Fruit fly (Drosophila melanogaster) whole organism, embryonic: ENCODE measurements around the gene CG2854.

Experiments used
- B-H2 ChIP-seq: fragments of 200-800 bp; sonication (Bioruptor generic); optimal IDR thresholded peaks from 2 replicates; lab custom pipeline; 2018; ENCODE audit warnings: missing biosample characterization, mild to moderate bottlenecking, missing genetic modification characterization
- Bdp1 ChIP-seq: fragments of 200-800 bp; sonication (Bioruptor generic); optimal IDR thresholded peaks from 3 replicates; lab custom pipeline; 2016; ENCODE audit warnings: missing biosample characterization, missing genetic modification characterization
- CG10543 ChIP-seq: fragments of 200-800 bp; sonication (Bioruptor generic); optimal IDR thresholded peaks from 3 replicates; lab custom pipeline; 2017; ENCODE audit warnings: missing biosample characterization, mild to moderate bottlenecking, missing genetic modification characterization, moderate library complexity
- CG10979 ChIP-seq: fragments of 200-800 bp; sonication (Bioruptor generic); optimal IDR thresholded peaks from 2 replicates; lab custom pipeline; 2018; ENCODE audit warnings: missing biosample characterization, mild to moderate bottlenecking, missing genetic modification characterization, moderate library complexity
- CG12769 ChIP-seq: fragments of 200-800 bp; sonication (Bioruptor generic); optimal IDR thresholded peaks from 2 replicates; lab custom pipeline; 2019; ENCODE audit warnings: missing biosample characterization, mild to moderate bottlenecking, missing genetic modification characterization, moderate library complexity
- CG13287 ChIP-seq: fragments of 200-800 bp; sonication (Bioruptor generic); IDR thresholded peaks from 2 replicates; pipeline ENCODE4 v1.3.6; 2022; ENCODE audit warnings: missing biosample characterization, missing genetic modification characterization; ENCODE audit not compliant: partially characterized antibody
- CG15601 ChIP-seq: fragments of 200-800 bp; sonication (Bioruptor generic); optimal IDR thresholded peaks from 3 replicates; lab custom pipeline; 2019; ENCODE audit warnings: missing biosample characterization, mild to moderate bottlenecking, missing genetic modification characterization, moderate library complexity
- CG15696 ChIP-seq: fragments of 200-800 bp; sonication (Bioruptor generic); optimal IDR thresholded peaks from 2 replicates; lab custom pipeline; 2019; ENCODE audit warnings: missing biosample characterization, mild to moderate bottlenecking, missing genetic modification characterization, moderate library complexity
- CG17568 ChIP-seq: fragments of 200-800 bp; sonication (Bioruptor generic); optimal IDR thresholded peaks from 2 replicates; lab custom pipeline; 2018; ENCODE audit warnings: missing biosample characterization, mild to moderate bottlenecking, missing genetic modification characterization, moderate library complexity
- CG17612 ChIP-seq: fragments of 200-800 bp; sonication (Bioruptor generic); IDR thresholded peaks from 2 replicates; pipeline ENCODE4 v1.3.6; 2022; ENCODE audit warnings: missing biosample characterization, missing genetic modification characterization
- CG2202 ChIP-seq: fragments of 200-800 bp; sonication (Bioruptor generic); optimal IDR thresholded peaks from 2 replicates; lab custom pipeline; 2018; ENCODE audit warnings: missing biosample characterization, mild to moderate bottlenecking, missing genetic modification characterization
- CG3065 ChIP-seq: fragments of 200-800 bp; sonication (Bioruptor generic); optimal IDR thresholded peaks from 2 replicates; lab custom pipeline; 2016; ENCODE audit warnings: missing biosample characterization, missing genetic modification characterization
- CG3163 ChIP-seq: fragments of 200-800 bp; sonication (Bioruptor generic); optimal IDR thresholded peaks from 3 replicates; lab custom pipeline; 2016; ENCODE audit warnings: missing biosample characterization, missing genetic modification characterization
- CG3995 ChIP-seq: fragments of 200-800 bp; sonication (Bioruptor generic); optimal IDR thresholded peaks from 3 replicates; lab custom pipeline; 2016; ENCODE audit warnings: missing biosample characterization, missing genetic modification characterization
- CG4360 ChIP-seq: fragments of 200-800 bp; sonication (Bioruptor generic); IDR thresholded peaks from 2 replicates; pipeline ENCODE4 v1.3.6; 2022; ENCODE audit warnings: missing biosample characterization, missing genetic modification characterization
- CG4404 ChIP-seq: fragments of 200-800 bp; sonication (Bioruptor generic); IDR thresholded peaks from 2 replicates; pipeline ENCODE4 v1.3.6; 2022; ENCODE audit warnings: missing biosample characterization, missing genetic modification characterization
- CG4707 ChIP-seq: fragments of 200-800 bp; sonication (Bioruptor generic); optimal IDR thresholded peaks from 2 replicates; lab custom pipeline; 2018; ENCODE audit warnings: missing biosample characterization, mild to moderate bottlenecking, missing genetic modification characterization, moderate library complexity
- CG6791 ChIP-seq: fragments of 200-800 bp; sonication (Bioruptor generic); IDR thresholded peaks from 3 replicates; pipeline ENCODE4 v1.3.6; 2022; ENCODE audit warnings: missing biosample characterization, missing genetic modification characterization; ENCODE audit not compliant: partially characterized antibody
- CG7987 ChIP-seq: fragments of 200-800 bp; sonication (Bioruptor generic); optimal IDR thresholded peaks from 2 replicates; lab custom pipeline; 2018; ENCODE audit warnings: missing biosample characterization, mild to moderate bottlenecking, missing genetic modification characterization, moderate library complexity
- CG9609 ChIP-seq: fragments of 200-800 bp; sonication (Bioruptor generic); optimal IDR thresholded peaks from 3 replicates; lab custom pipeline; 2016; ENCODE audit warnings: missing biosample characterization, missing genetic modification characterization
- D19A ChIP-seq: fragments of 200-800 bp; optimal IDR thresholded peaks from 3 replicates; lab custom pipeline; 2019; ENCODE audit warnings: missing biosample characterization, mild to moderate bottlenecking, missing genetic modification characterization, moderate library complexity
- Dad ChIP-seq: fragments of 200-800 bp; sonication (Bioruptor generic); optimal IDR thresholded peaks from 3 replicates; lab custom pipeline; 2016; ENCODE audit warnings: missing biosample characterization, missing genetic modification characterization
- Ets65A ChIP-seq: fragments of 200-800 bp; sonication (Bioruptor generic); peaks from one replicate; lab custom pipeline; 2016; ENCODE audit warnings: missing biosample characterization, missing genetic modification characterization
- Hey ChIP-seq: fragments of 200-800 bp; sonication (Bioruptor generic); optimal IDR thresholded peaks from 3 replicates; lab custom pipeline; 2018; ENCODE audit warnings: missing biosample characterization, mild to moderate bottlenecking, missing genetic modification characterization
- Hr78 ChIP-seq, 2 experiments: fragments of 200-800 bp in 1 of 2; fragments of >200 bp in 1 of 2; sonication (Bioruptor generic) in 1 of 2; optimal IDR thresholded peaks; 2 replicates each; lab custom pipeline; 2017 to 2019; ENCODE audit warnings: missing biosample characterization in 2 of 2, missing genetic modification characterization in 2 of 2, mild to moderate bottlenecking in 1 of 2, moderate library complexity in 1 of 2
- Mad ChIP-seq: fragments of 200-800 bp; sonication (Bioruptor generic); optimal IDR thresholded peaks from 2 replicates; lab custom pipeline; 2016; ENCODE audit warnings: missing biosample characterization, missing genetic modification characterization
- Max ChIP-seq: fragments of 200-800 bp; sonication (Bioruptor generic); optimal IDR thresholded peaks from 2 replicates; lab custom pipeline; 2016; ENCODE audit warnings: missing biosample characterization, mild to moderate bottlenecking, missing genetic modification characterization
- Med ChIP-seq: fragments of 200-800 bp; sonication (Bioruptor generic); peaks from one replicate; lab custom pipeline; 2016; ENCODE audit warnings: missing biosample characterization, missing genetic modification characterization, mild to moderate bottlenecking, inconsistent platforms, moderate library complexity
- NC2β ChIP-seq: fragments of 200-800 bp; sonication (Bioruptor generic); optimal IDR thresholded peaks from 2 replicates; lab custom pipeline; 2016; ENCODE audit warnings: missing biosample characterization, missing genetic modification characterization
- Trl ChIP-seq, 3 experiments: fragments of >200 bp in 2 of 3; fragments of 200-800 bp in 1 of 3; sonication (Bioruptor generic) in 1 of 3; optimal IDR thresholded peaks; 2 replicates in 1 of 3; 3 replicates in 2 of 3; lab custom pipeline; 2016 to 2017; ENCODE audit warnings: missing biosample characterization in 1 of 3, missing genetic modification characterization in 1 of 3
- abd-A ChIP-seq: fragments of 200-800 bp; sonication (Bioruptor generic); optimal IDR thresholded peaks from 3 replicates; lab custom pipeline; 2019; ENCODE audit warnings: missing biosample characterization, mild to moderate bottlenecking, missing genetic modification characterization, moderate library complexity
- ara ChIP-seq: fragments of 200-800 bp; sonication (Bioruptor generic); IDR thresholded peaks from 2 replicates; pipeline ENCODE4 v1.3.6; 2022; ENCODE audit warnings: missing biosample characterization, missing genetic modification characterization
- bbx ChIP-seq: fragments of 200-800 bp; sonication (Bioruptor generic); IDR thresholded peaks from 2 replicates; pipeline ENCODE4 v1.3.6; 2022; ENCODE audit warnings: missing biosample characterization, missing genetic modification characterization; ENCODE audit not compliant: partially characterized antibody
- cg ChIP-seq: fragments of 200-800 bp; sonication (Bioruptor generic); optimal IDR thresholded peaks from 3 replicates; lab custom pipeline; 2019; ENCODE audit warnings: missing biosample characterization, mild to moderate bottlenecking, missing genetic modification characterization, moderate library complexity
- chm ChIP-seq: fragments of 200-800 bp; sonication (Bioruptor generic); IDR thresholded peaks from 2 replicates; pipeline ENCODE4 v1.3.6; 2022; ENCODE audit warnings: missing biosample characterization, missing genetic modification characterization
- ci ChIP-seq: fragments of 200-800 bp; sonication (Bioruptor generic); IDR thresholded peaks from 3 replicates; pipeline ENCODE4 v1.3.6; 2022; ENCODE audit warnings: missing biosample characterization, missing genetic modification characterization
- corto ChIP-seq: fragments of 200-800 bp; sonication (Bioruptor generic); optimal IDR thresholded peaks from 2 replicates; lab custom pipeline; 2016; ENCODE audit warnings: missing biosample characterization, mild to moderate bottlenecking, missing genetic modification characterization, moderate library complexity
- cwo ChIP-seq: fragments of 200-800 bp; sonication (Bioruptor generic); optimal IDR thresholded peaks from 3 replicates; lab custom pipeline; 2017; ENCODE audit warnings: missing biosample characterization, missing genetic modification characterization, mild to moderate bottlenecking, moderate library complexity, missing genetic modification reagents
- emc ChIP-seq: fragments of 200-800 bp; sonication (Bioruptor generic); optimal IDR thresholded peaks from 2 replicates; lab custom pipeline; 2016; ENCODE audit warnings: missing biosample characterization, missing genetic modification characterization
- nom ChIP-seq: fragments of 200-800 bp; sonication (Bioruptor generic); optimal IDR thresholded peaks from 2 replicates; lab custom pipeline; 2017; ENCODE audit warnings: missing biosample characterization, missing genetic modification characterization, mild to moderate bottlenecking, moderate library complexity, missing genetic modification reagents
- oc ChIP-seq: fragments of 200-800 bp; sonication (Bioruptor generic); optimal IDR thresholded peaks from 2 replicates; lab custom pipeline; 2018; ENCODE audit warnings: missing biosample characterization, mild to moderate bottlenecking, missing genetic modification characterization, moderate library complexity
- pan ChIP-seq, 4 experiments: fragments of >200 bp in 3 of 4; fragments of 200-800 bp in 1 of 4; sonication (Bioruptor generic) in 1 of 4; optimal IDR thresholded peaks in 3 of 4; IDR thresholded peaks in 1 of 4; 2 replicates each; pipeline versions ENCODE4 v1.3.6 to Lab custom; 2017 to 2022; ENCODE audit warnings: missing biosample characterization in 2 of 4, missing genetic modification characterization in 2 of 4, mixed read lengths in 1 of 4
- sens-2 ChIP-seq: fragments of 200-800 bp; sonication (Bioruptor generic); IDR thresholded peaks from 2 replicates; pipeline ENCODE4 v1.3.6; 2022; ENCODE audit warnings: missing biosample characterization, missing genetic modification characterization
- sqz ChIP-seq: fragments of 200-800 bp; sonication (Bioruptor generic); optimal IDR thresholded peaks from 3 replicates; lab custom pipeline; 2018; ENCODE audit warnings: missing biosample characterization, mild to moderate bottlenecking, missing genetic modification characterization
- tll ChIP-seq, 2 experiments: fragments of 200-800 bp in 1 of 2; fragments of >200 bp in 1 of 2; sonication (Bioruptor generic) in 1 of 2; optimal IDR thresholded peaks; 2 replicates each; lab custom pipeline; 2017 to 2019; ENCODE audit warnings: missing biosample characterization in 2 of 2, missing genetic modification characterization in 2 of 2, mild to moderate bottlenecking in 1 of 2, moderate library complexity in 1 of 2
- tup ChIP-seq: fragments of 200-800 bp; sonication (Bioruptor generic); optimal IDR thresholded peaks from 2 replicates; lab custom pipeline; 2016; ENCODE audit warnings: missing biosample characterization, mild to moderate bottlenecking, missing genetic modification characterization, moderate library complexity
- twi ChIP-seq: fragments of 200-800 bp; optimal IDR thresholded peaks from 2 replicates; lab custom pipeline; 2019; ENCODE audit warnings: missing biosample characterization, mild to moderate bottlenecking, missing genetic modification characterization, moderate library complexity
- unc-4 ChIP-seq: fragments of 200-800 bp; sonication (Bioruptor generic); IDR thresholded peaks from 2 replicates; pipeline ENCODE4 v1.3.6; 2022; ENCODE audit warnings: missing biosample characterization, missing genetic modification characterization; ENCODE audit not compliant: partially characterized antibody

The CG2854 gene

DNA sequence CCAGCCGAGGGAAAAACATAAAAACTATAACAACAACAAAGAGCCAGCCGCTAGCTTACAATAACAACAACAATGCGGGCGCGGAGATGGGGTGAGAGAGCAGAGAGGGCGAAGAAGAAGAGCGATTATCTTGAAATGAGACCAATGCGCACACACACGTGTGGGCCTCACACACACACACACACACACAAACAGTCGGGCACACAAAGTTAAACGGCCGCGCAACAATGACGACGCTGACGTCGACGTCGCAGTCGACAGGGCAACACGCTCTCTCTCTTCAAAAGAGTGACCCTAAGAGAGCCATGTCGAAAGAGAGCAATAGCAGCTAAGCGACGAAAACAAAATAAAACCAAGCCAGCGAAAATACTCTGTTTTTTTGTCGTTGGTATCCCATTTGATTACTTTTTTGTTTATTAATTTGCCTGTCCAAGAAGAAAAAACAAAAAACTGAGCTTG lies 21.1 kb upstream of the CG2854 start (continued):
- TF ChIP-seq Hr78 (GFP tag; optimal IDR thresholded peaks at IDR 0.05; lab: Kevin White, UChicago): peak in 1 of 2 experiments; percentile 30
- TF ChIP-seq D19A (tag; lab: Kevin White, UChicago): peak; percentile 45
- peak; percentile 48 for TF ChIP-seq nom (GFP tag; lab: Kevin White, UChicago)
- peak; percentile 74 for TF ChIP-seq oc (tag; lab: Kevin White, UChicago)
- no peak for TF ChIP-seq pan (optimal IDR thresholded peaks at IDR 0.05; lab: Kevin White, UChicago)
- peak in 1 of 2 experiments; percentile 11 for TF ChIP-seq pan (GFP tag; optimal IDR thresholded peaks at IDR 0.05 in 1 of 2, IDR thresholded peaks at IDR 0.05 in 1 of 2)
- TF ChIP-seq CG3065 (GFP tag; lab: Kevin White, UChicago): no peak
- no peak for TF ChIP-seq CG12769 (tag; lab: Kevin White, UChicago)
- no peak for TF ChIP-seq CG17568 (GFP tag; lab: Kevin White, UChicago)
- no peak for TF ChIP-seq B-H2 (GFP tag; lab: Kevin White, UChicago)
- no peak for TF ChIP-seq Hey (tag; lab: Kevin White, UChicago)
- no peak for TF ChIP-seq CG15601 (tag; lab: Kevin White, UChicago)
- peak; percentile 99 for TF ChIP-seq CG4360 (GFP tag; lab: Robert Waterston, UW)
- TF ChIP-seq Bdp1: no peak
- TF ChIP-seq Ets65A: no peak
- no peak for TF ChIP-seq NC2β (GFP tag; lab: Kevin White, UChicago)
- no peak for TF ChIP-seq CG2202
- TF ChIP-seq CG6791: no peak
- TF ChIP-seq CG15696 (tag; lab: Kevin White, UChicago): no peak
- TF ChIP-seq CG4404 (GFP tag; lab: Robert Waterston, UW): no peak
- no peak for TF ChIP-seq twi (tag; lab: Kevin White, UChicago)
- TF ChIP-seq cg (GFP tag; lab: Kevin White, UChicago): peak; percentile 95
- TF ChIP-seq chm (GFP tag; lab: Robert Waterston, UW): peak; percentile 69; the same call in 1 of the 2 replicates
- TF ChIP-seq unc-4 (GFP tag; lab: Robert Waterston, UW): peak; percentile 27; the same call in 1 of the 2 replicates
- no peak for TF ChIP-seq CG17612 (GFP tag; lab: Robert Waterston, UW)
- no peak for TF ChIP-seq Dad (GFP tag; lab: Kevin White, UChicago)
- TF ChIP-seq tll (GFP tag; optimal IDR thresholded peaks at IDR 0.05; lab: Kevin White, UChicago): peak in 1 of 2 experiments; percentile 24
- no peak for TF ChIP-seq Max (GFP tag; lab: Kevin White, UChicago)
- TF ChIP-seq sqz (GFP tag; lab: Kevin White, UChicago): peak; percentile 41
- TF ChIP-seq Med (GFP tag; lab: Kevin White, UChicago): peak; percentile 67
- TF ChIP-seq ci (GFP tag; lab: Robert Waterston, UW): peak; percentile 29; the same call in 1 of the 3 replicates
- peak; percentile 52; the same call in 1 of the 2 replicates for TF ChIP-seq CG13287 (GFP tag; lab: Robert Waterston, UW)
- TF ChIP-seq Trl (optimal IDR thresholded peaks at IDR 0.05; lab: Kevin White, UChicago): peak; percentile 91 to 96
- TF ChIP-seq Trl (GFP tag; optimal IDR thresholded peaks at IDR 0.05; lab: Kevin White, UChicago): no peak
- TF ChIP-seq CG10979: no peak
- no peak for TF ChIP-seq CG9609
- peak; percentile 91 for TF ChIP-seq abd-A (tag; lab: Kevin White, UChicago)
- TF ChIP-seq CG10543 (GFP tag; lab: Kevin White, UChicago): peak; percentile 31
- no peak for TF ChIP-seq corto (GFP tag; lab: Kevin White, UChicago)
- TF ChIP-seq bbx (GFP tag; lab: Robert Waterston, UW): no peak
- TF ChIP-seq sens-2 (GFP tag; lab: Robert Waterston, UW): no peak
- TF ChIP-seq CG3163 (GFP tag; lab: Kevin White, UChicago): peak; percentile 98
- TF ChIP-seq emc (GFP tag; lab: Kevin White, UChicago): no peak
- peak; percentile 73 for TF ChIP-seq cwo (GFP tag; lab: Kevin White, UChicago)
- TF ChIP-seq CG4707 (GFP tag; lab: Kevin White, UChicago): peak; percentile 33
- no peak for TF ChIP-seq tup
- no peak for TF ChIP-seq CG7987 (GFP tag; lab: Kevin White, UChicago)
- no peak for TF ChIP-seq CG3995
- no peak for TF ChIP-seq ara (GFP tag; lab: Robert Waterston, UW)
- TF ChIP-seq Mad (GFP tag; lab: Kevin White, UChicago): no peak
